Worm (Caenorhabditis elegans): Measurements from ENCODE around the gene ceh-18.

Gene ceh-18

DNA sequence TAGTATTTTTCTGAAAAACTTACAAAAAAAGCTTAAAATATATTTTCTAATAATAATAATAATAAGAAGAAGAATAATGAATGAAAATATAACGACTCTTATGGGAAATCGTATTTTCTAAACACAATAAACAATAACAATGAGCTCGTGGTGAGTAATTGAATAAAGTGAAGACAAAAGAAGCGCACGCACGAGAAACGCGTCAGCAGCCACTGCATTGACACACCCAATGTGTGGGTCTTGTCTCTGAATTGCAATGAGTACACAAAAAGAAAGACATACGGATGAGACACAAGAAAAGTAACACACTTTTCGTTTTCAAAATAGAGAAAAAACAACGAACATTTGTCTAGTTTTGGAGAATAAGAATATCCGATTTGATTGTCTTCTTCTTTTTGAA lies 54.3 kb downstream of the ceh-18 start, which contains the start of gene F35A5.8 (continued):
- TF ChIP-seq zag-1 (tag; optimal IDR thresholded peaks at IDR 0.05), result no peak
- TF ChIP-seq nhr-25 (tag; optimal IDR thresholded peaks at IDR 0.05), result peak; percentile 64
- TF ChIP-seq mml-1 (tag; optimal IDR thresholded peaks at IDR 0.05), result no peak
- no peak for TF ChIP-seq eor-1 (tag; optimal IDR thresholded peaks at IDR 0.05)
- TF ChIP-seq mdl-1 (tag; optimal IDR thresholded peaks at IDR 0.05), result no peak
- no peak for TF ChIP-seq fkh-10 (GFP tag; optimal IDR thresholded peaks at IDR 0.05)
- no peak for TF ChIP-seq egl-5 (tag; optimal IDR thresholded peaks at IDR 0.05)
- no peak for TF ChIP-seq ztf-4 (tag; optimal IDR thresholded peaks at IDR 0.05)

DNA sequence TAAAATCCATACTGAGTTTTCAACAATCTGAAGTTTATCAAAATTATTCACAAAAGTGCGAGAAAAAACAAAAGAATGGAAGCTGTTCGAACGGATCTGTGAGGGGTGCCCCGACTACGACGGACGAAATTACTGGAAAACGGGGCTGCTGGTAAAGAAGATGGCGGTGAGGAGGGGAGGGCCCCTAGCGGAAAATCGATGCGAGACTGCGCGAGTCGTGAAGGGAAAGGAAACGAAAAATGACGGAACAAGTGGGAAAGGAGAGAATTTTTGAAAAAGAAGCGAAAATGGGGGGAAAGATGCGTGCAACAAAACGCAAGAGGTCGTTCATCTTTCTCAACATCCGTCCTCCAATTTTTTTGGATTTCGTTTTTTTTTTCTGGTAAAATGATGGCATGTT lies 54.9 kb downstream of the ceh-18 start:
- TF ChIP-seq ama-1 (optimal IDR thresholded peaks at IDR 0.05) (no peak), nhr-76 (tag; optimal IDR thresholded peaks at IDR 0.05) (no peak), ceh-82 (tag; optimal IDR thresholded peaks at IDR 0.05) (no peak), nfya-1 (tag; optimal IDR thresholded peaks at IDR 0.05; ENCODE audit: insufficient read depth) (peak; percentile 52), nhr-12 (tag; optimal IDR thresholded peaks at IDR 0.05) (no peak), fkh-2 (tag; optimal IDR thresholded peaks at IDR 0.05) (no peak), fkh-10 (GFP tag; optimal IDR thresholded peaks at IDR 0.05) (peak; percentile 20), aly-2 (tag; optimal IDR thresholded peaks at IDR 0.05) (no peak), nhr-23 (tag; optimal IDR thresholded peaks at IDR 0.05) (no peak), ztf-11 (tag; optimal IDR thresholded peaks at IDR 0.05) (no peak), ztf-4 (tag; optimal IDR thresholded peaks at IDR 0.05) (no peak), lin-39 (tag; optimal IDR thresholded peaks at IDR 0.05) (peak; percentile 82), nhr-237 (tag; optimal IDR thresholded peaks at IDR 0.05) (no peak), hmg-11 (tag; optimal IDR thresholded peaks at IDR 0.05) (peak; percentile 44), unc-39 (tag; optimal IDR thresholded peaks at IDR 0.05) (no peak)

DNA sequence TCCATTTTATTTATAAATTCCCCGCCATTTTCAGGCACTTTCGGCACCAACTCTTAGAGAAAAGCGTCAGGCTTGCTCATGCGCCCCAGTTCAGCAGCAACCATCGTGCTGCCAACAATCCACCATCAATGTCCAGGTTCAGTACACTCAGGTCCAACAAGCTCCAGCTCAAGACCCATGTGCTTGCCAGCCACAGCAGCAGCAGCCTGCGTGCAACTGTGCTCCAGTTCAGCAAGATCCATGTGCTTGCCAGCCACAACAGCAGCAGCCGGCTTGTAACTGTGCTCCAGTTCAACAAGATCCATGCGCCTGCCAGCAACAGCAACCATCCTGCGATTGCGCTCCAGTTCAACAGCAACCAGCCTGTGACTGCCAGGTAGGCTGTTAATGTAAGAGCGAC lies 59.3 kb downstream of the ceh-18 start:
- TF ChIP-seq daf-12 (tag; optimal IDR thresholded peaks at IDR 0.05), result no peak
- TF ChIP-seq pha-4 (tag; optimal IDR thresholded peaks at IDR 0.05), result no peak
- TF ChIP-seq nhr-43 (tag; optimal IDR thresholded peaks at IDR 0.05; ENCODE audit: poor library complexity, severe bottlenecking), result no peak
- TF ChIP-seq mdl-1 (tag; optimal IDR thresholded peaks at IDR 0.05), result no peak
- no peak for TF ChIP-seq zag-1 (tag; optimal IDR thresholded peaks at IDR 0.05)
- TF ChIP-seq ama-1 (optimal IDR thresholded peaks at IDR 0.05), result no peak
- TF ChIP-seq aly-2 (tag; optimal IDR thresholded peaks at IDR 0.05), result no peak
- no peak for TF ChIP-seq lin-15B (tag; optimal IDR thresholded peaks at IDR 0.05)

DNA sequence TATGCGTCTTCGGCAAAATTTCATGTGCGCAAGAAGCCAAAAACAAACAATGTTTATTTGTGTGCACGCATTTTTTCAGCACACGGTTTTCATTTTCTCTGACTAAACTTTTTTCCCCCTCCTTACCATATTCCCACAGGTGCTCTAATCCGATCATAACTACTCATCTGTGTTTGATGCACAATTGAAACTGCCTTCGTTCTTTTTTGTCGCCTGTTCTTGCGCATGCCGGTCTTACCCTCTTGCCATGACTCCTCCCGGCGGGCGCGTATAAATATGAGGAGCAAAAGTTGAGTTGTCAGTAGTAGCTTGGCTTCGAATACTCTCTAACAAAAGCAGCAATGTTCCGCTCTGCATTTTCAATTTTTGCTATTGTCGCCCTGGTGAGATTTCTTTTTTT lies 59.7 kb downstream of the ceh-18 start, which contains the start of gene abu-10:
Gene abu-10 (plus strand): TSS at position 301 of the 400 bp plus-strand sequence.
- no peak for TF ChIP-seq snpc-4 (tag; optimal IDR thresholded peaks at IDR 0.05)
- TF ChIP-seq nhr-77 (tag; optimal IDR thresholded peaks at IDR 0.05), result no peak

DNA sequence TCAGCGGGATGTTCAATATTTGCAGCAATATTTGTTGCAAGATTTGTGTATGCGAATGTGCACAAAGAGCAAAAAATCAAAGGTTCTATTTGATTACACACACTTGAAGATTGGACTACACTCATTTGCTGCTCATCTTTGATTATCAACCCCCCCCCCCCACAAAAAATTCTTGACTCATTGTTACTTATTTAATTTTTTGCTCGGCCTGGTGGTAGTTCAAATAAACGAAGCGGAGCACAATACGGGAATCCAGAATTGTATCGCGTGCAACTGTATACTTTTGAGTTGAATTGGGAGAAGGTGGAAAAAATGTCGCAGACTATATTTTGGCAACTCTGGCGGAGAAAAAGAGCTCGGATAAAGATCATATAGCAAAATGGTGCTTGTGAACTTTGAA lies 62.0 kb downstream of the ceh-18 start, which contains the start of gene F35A5.5:
Gene F35A5.5 (minus strand): TSS at position 101 of the 400 bp plus-strand sequence.
- TF ChIP-seq aly-2 (tag; optimal IDR thresholded peaks at IDR 0.05) (no peak), ceh-82 (tag; optimal IDR thresholded peaks at IDR 0.05) (no peak), egl-5 (tag; optimal IDR thresholded peaks at IDR 0.05) (no peak), ZK546.5 (tag; optimal IDR thresholded peaks at IDR 0.05) (no peak), elt-2 (tag; optimal IDR thresholded peaks at IDR 0.05) (no peak), snpc-4 (tag; optimal IDR thresholded peaks at IDR 0.05) (no peak), tbx-2 (tag; optimal IDR thresholded peaks at IDR 0.05) (no peak), ama-1 (optimal IDR thresholded peaks at IDR 0.05) (no peak), daf-12 (tag; optimal IDR thresholded peaks at IDR 0.05) (no peak), nhr-23 (tag; optimal IDR thresholded peaks at IDR 0.05) (no peak), elt-1 (tag; optimal IDR thresholded peaks at IDR 0.05) (no peak), egl-27 (tag; optimal IDR thresholded peaks at IDR 0.05) (no peak), nhr-67 (tag; optimal IDR thresholded peaks at IDR 0.05) (no peak), fkh-10 (GFP tag; optimal IDR thresholded peaks at IDR 0.05) (no peak), mdl-1 (tag; optimal IDR thresholded peaks at IDR 0.05) (no peak)

DNA sequence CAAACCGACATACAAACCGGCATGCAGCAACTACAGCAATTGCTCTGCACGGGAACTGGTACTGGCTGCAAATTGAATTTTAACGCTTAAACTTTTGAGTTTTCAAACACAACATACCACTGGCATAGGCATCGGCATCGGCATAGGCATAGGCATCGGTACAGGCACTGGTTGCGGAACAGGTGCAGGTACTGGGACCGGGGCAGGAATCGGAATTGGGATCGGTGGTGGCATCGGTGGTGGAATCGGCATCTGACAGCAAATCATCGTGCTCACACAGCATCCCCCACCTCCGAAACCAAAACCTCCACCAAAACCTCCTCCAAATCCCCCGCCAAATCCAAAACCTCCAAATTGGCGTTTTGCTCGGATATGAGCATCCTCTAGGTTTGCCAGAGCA lies 63.4 kb downstream of the ceh-18 start:
- no peak for TF ChIP-seq nhr-11 (tag; optimal IDR thresholded peaks at IDR 0.05)
- TF ChIP-seq ceh-28 (tag; optimal IDR thresholded peaks at IDR 0.05), result no peak
- TF ChIP-seq fos-1 (tag; optimal IDR thresholded peaks at IDR 0.05), result no peak
- no peak for TF ChIP-seq ZK546.5 (tag; optimal IDR thresholded peaks at IDR 0.05)
- no peak for TF ChIP-seq nhr-28 (tag; optimal IDR thresholded peaks at IDR 0.05)
- no peak for TF ChIP-seq snpc-4 (tag; optimal IDR thresholded peaks at IDR 0.05)
- TF ChIP-seq nhr-12 (tag; optimal IDR thresholded peaks at IDR 0.05), result no peak
- no peak for TF ChIP-seq nhr-67 (tag; optimal IDR thresholded peaks at IDR 0.05)
- TF ChIP-seq jun-1 (tag; optimal IDR thresholded peaks at IDR 0.05), result no peak
- TF ChIP-seq elt-3 (tag; optimal IDR thresholded peaks at IDR 0.05), result no peak
- no peak for TF ChIP-seq nhr-23 (tag; optimal IDR thresholded peaks at IDR 0.05)
- no peak for TF ChIP-seq ztf-4 (tag; optimal IDR thresholded peaks at IDR 0.05)
- TF ChIP-seq egl-5 (tag; optimal IDR thresholded peaks at IDR 0.05), result no peak
- TF ChIP-seq aly-2 (tag; optimal IDR thresholded peaks at IDR 0.05), result no peak
- no peak for TF ChIP-seq sea-2 (GFP tag; optimal IDR thresholded peaks at IDR 0.05)

Data from whole organism, L3 larva.